Fruit fly (Drosophila melanogaster): ENCODE results near the gene mtDNA-helicase.

mtDNA-helicase gene

DNA sequence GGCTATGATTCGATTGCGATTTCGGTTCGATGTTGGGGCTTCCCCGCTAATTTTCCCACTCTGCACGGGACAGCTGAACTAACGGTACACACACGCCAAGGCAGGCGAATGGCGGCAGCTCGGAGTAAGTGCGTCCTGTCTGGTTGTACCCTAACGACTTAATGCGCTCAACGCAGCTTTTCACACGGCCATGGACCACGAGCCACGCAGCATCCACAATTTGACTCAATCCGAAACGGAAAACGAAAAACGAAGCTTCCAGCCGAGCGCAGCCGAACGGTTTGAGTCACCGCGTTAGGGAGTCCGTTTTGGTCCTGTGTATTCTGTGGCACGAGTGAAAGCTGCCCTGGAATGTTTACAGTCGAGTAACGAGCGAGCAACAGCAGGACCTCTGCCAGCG, 7.2 kb downstream of the mtDNA-helicase start, which contains the start of gene nAChRalpha6 (continued):
- TF ChIP-seq chinmo (GFP tag; IDR thresholded peaks at IDR 0.05; ENCODE audit: partially characterized antibody) (0 out of 4 replicates have a peak, but pooled peaks have one; percentile 54), h (optimal IDR thresholded peaks at IDR 0.05) (no peak), pan (optimal IDR thresholded peaks at IDR 0.05) (no peak), pan (GFP tag; optimal IDR thresholded peaks at IDR 0.05 in 1 of 2, IDR thresholded peaks at IDR 0.05 in 1 of 2) (peak in 1 of 2 experiments; percentile 5), z (GFP tag; IDR thresholded peaks at IDR 0.05) (peak; percentile 92), pho (GFP tag; optimal IDR thresholded peaks at IDR 0.05) (no peak)

DNA sequence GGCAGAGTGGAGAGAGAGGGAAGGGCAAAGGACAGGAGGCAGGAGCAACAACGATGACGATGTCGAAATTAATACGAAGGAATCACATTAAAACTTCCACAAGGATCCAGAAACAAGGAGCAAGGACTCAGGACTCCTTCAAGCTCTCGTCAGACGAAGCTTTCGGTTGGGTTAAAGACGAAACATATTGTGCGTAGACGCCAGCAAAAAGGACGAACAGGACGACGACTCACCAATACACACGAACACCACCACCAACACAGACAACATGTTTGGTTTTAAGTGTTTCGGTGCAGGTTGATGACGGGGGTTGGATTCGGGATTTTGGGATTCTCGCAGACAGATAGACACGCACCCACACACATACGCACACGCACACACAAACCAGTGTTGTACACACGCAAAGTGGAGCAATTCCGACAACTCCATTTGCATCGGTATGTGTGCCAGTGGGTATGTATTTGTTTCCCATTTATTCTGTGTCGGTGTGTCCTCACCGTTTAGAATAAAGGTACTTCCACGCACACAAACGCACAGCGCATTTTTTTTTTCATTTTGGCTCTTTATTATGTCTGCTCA, 10.8 kb downstream of the mtDNA-helicase start:
- no peak for TF ChIP-seq CG1832 (GFP tag; optimal IDR thresholded peaks at IDR 0.05)
- TF ChIP-seq Stat92E (GFP tag; optimal IDR thresholded peaks at IDR 0.05), result no peak
- TF ChIP-seq cwo (GFP tag; optimal IDR thresholded peaks at IDR 0.05), result no peak
- TF ChIP-seq abd-A (tag; optimal IDR thresholded peaks at IDR 0.05), result peak; percentile 86
- TF ChIP-seq CG18764 (GFP tag; optimal IDR thresholded peaks at IDR 0.05), result no peak
- no peak for TF ChIP-seq CG8290 (GFP tag; optimal IDR thresholded peaks at IDR 0.05)
- no peak for TF ChIP-seq CG8290 (tag; optimal IDR thresholded peaks at IDR 0.05)
- no peak for TF ChIP-seq dpn (GFP tag; optimal IDR thresholded peaks at IDR 0.05)
- no peak for TF ChIP-seq Vsx1 (GFP tag; optimal IDR thresholded peaks at IDR 0.05)
- no peak for TF ChIP-seq CG11085 (GFP tag; IDR thresholded peaks at IDR 0.05)
- no peak for TF ChIP-seq eyg (GFP tag; optimal IDR thresholded peaks at IDR 0.05)
- no peak for TF ChIP-seq ab (GFP tag; optimal IDR thresholded peaks at IDR 0.05)
- no peak for TF ChIP-seq Gug (GFP tag; IDR thresholded peaks at IDR 0.05)
- no peak for TF ChIP-seq CG8388 (GFP tag; optimal IDR thresholded peaks at IDR 0.05)
- no peak for TF ChIP-seq danr (GFP tag; IDR thresholded peaks at IDR 0.05)
- TF ChIP-seq Six4 (GFP tag; optimal IDR thresholded peaks at IDR 0.05), result no peak
- TF ChIP-seq jumu (GFP tag; optimal IDR thresholded peaks at IDR 0.05), result no peak
- no peak for TF ChIP-seq Mrtf (GFP tag; IDR thresholded peaks at IDR 0.05)
- TF ChIP-seq CG1647 (GFP tag; optimal IDR thresholded peaks at IDR 0.05), result no peak
- no peak for TF ChIP-seq CG10209 (GFP tag; optimal IDR thresholded peaks at IDR 0.05)
- TF ChIP-seq CG13123 (GFP tag; optimal IDR thresholded peaks at IDR 0.05), result no peak
- TF ChIP-seq GATAe (GFP tag; conservative IDR thresholded peaks at IDR 0.05), result no peak
- TF ChIP-seq nerfin-1 (tag; optimal IDR thresholded peaks at IDR 0.05), result peak; percentile 74
- no peak for TF ChIP-seq nom (GFP tag; optimal IDR thresholded peaks at IDR 0.05)
- peak; percentile 5 for TF ChIP-seq sqz (GFP tag; optimal IDR thresholded peaks at IDR 0.05)
- peak; percentile 60 for TF ChIP-seq cg (GFP tag; optimal IDR thresholded peaks at IDR 0.05)
- no peak for TF ChIP-seq CG6254 (GFP tag; optimal IDR thresholded peaks at IDR 0.05)
- TF ChIP-seq CG11456 (GFP tag; IDR thresholded peaks at IDR 0.05), result no peak
- TF ChIP-seq h (optimal IDR thresholded peaks at IDR 0.05), result no peak
- TF ChIP-seq MBD-R2 (GFP tag; IDR thresholded peaks at IDR 0.05), result no peak
- TF ChIP-seq CG3281 (GFP tag; optimal IDR thresholded peaks at IDR 0.05), result no peak
- no peak for TF ChIP-seq sisA (GFP tag; IDR thresholded peaks at IDR 0.05)
- no peak for TF ChIP-seq tap (tag; optimal IDR thresholded peaks at IDR 0.05)
- TF ChIP-seq Trl (optimal IDR thresholded peaks at IDR 0.05), result peak in 1 of 2 experiments; percentile 7
- TF ChIP-seq Trl (GFP tag; optimal IDR thresholded peaks at IDR 0.05), result no peak
- TF ChIP-seq wdn (GFP tag; IDR thresholded peaks at IDR 0.05), result no peak
- no peak for TF ChIP-seq gsb-n (tag; optimal IDR thresholded peaks at IDR 0.05)
- no peak for TF ChIP-seq CG18619 (GFP tag; optimal IDR thresholded peaks at IDR 0.05)
- TF ChIP-seq CG4424 (GFP tag; optimal IDR thresholded peaks at IDR 0.05), result no peak
- TF ChIP-seq CG2875 (GFP tag; optimal IDR thresholded peaks at IDR 0.05), result no peak
- TF ChIP-seq CG11723 (GFP tag; optimal IDR thresholded peaks at IDR 0.05), result no peak
- no peak for TF ChIP-seq lilli (GFP tag; optimal IDR thresholded peaks at IDR 0.05)
- no peak for TF ChIP-seq maf-S (GFP tag; optimal IDR thresholded peaks at IDR 0.05)
- TF ChIP-seq Max (GFP tag; optimal IDR thresholded peaks at IDR 0.05), result no peak
- TF ChIP-seq Doc3 (GFP tag; IDR thresholded peaks at IDR 0.05; ENCODE audit: partially characterized antibody), result no peak

Data from whole organism, embryonic.